Worm (Caenorhabditis elegans) whole organism, dauer: ENCODE data around the gene lgc-22.

ENCODE experiments used
- unc-62 ChIP-seq: sonication (generic microtip); optimal IDR thresholded peaks from 2 replicates; lab custom pipeline; 2017; ENCODE audit warnings: missing biosample characterization, missing genetic modification reagents, missing genetic modification characterization

lgc-22 gene

ce11 chrIV:4291174-4291573, 9.9 kb upstream of the lgc-22 start, which contains the start of gene F15E6.4:
Gene F15E6.4 (plus strand): TSS chrIV:4291474.
- no peak for TF ChIP-seq unc-62 (GFP tag; lab: Kevin White, UChicago)

- no peak for TF ChIP-seq unc-62 (GFP tag; lab: Kevin White, UChicago)
Measured at ce11 chrIV:4292569-4292968, 8.5 kb upstream of the lgc-22 start, which contains the start of gene F15E6.10. Gene F15E6.10 (plus strand): TSS chrIV:4292869.

ce11 chrIV:4294552-4294951, 6.6 kb upstream of the lgc-22 start, which contains the start of gene F15E6.3:
Gene F15E6.3 (plus strand): TSS chrIV:4294895.
- no peak for TF ChIP-seq unc-62 (GFP tag; lab: Kevin White, UChicago)

ce11 chrIV:4298983-4299382, 2.1 kb upstream of the lgc-22 start, which contains the start of gene F15E6.9:
Gene F15E6.9 (minus strand): TSS chrIV:4299083.
- no peak for TF ChIP-seq unc-62 (GFP tag; lab: Kevin White, UChicago)

- no peak for TF ChIP-seq unc-62 (GFP tag; lab: Kevin White, UChicago)
Measured at ce11 chrIV:4299994-4300393, 1.1 kb upstream of the lgc-22 start.

ce11 chrIV:4306317-4306716, 5.2 kb downstream of the lgc-22 start:
- TF ChIP-seq unc-62 (GFP tag; lab: Kevin White, UChicago), result no peak

- TF ChIP-seq unc-62 (GFP tag; lab: Kevin White, UChicago), result no peak
Measured at ce11 chrIV:4307227-4307946, 6.3 kb downstream of the lgc-22 start, which contains the start of gene set-9. Gene set-9 (plus strand): TSS chrIV:4307896.

- no peak for TF ChIP-seq unc-62 (GFP tag; lab: Kevin White, UChicago)
Measured at ce11 chrIV:4316813-4317408, 15.8 kb downstream of the lgc-22 start, which contains the start of gene Y24D9B.1. Gene Y24D9B.1 (plus strand): TSS chrIV:4317358.

- no peak for TF ChIP-seq unc-62 (GFP tag; lab: Kevin White, UChicago)
Measured at ce11 chrIV:4317638-4318037, 16.5 kb downstream of the lgc-22 start.

ce11 chrIV:4318056-4318455, 16.9 kb downstream of the lgc-22 start:
- TF ChIP-seq unc-62 (GFP tag; lab: Kevin White, UChicago), result no peak

- no peak for TF ChIP-seq unc-62 (GFP tag; lab: Kevin White, UChicago)
Measured at ce11 chrIV:4319473-4319872, 18.4 kb downstream of the lgc-22 start.

- no peak for TF ChIP-seq unc-62 (GFP tag; lab: Kevin White, UChicago)
Measured at ce11 chrIV:4326445-4326844, 25.3 kb downstream of the lgc-22 start, which contains the start of gene trpl-2. Gene trpl-2 (plus strand): TSS chrIV:4326654.

- no peak for TF ChIP-seq unc-62 (GFP tag; lab: Kevin White, UChicago)
Measured at ce11 chrIV:4336139-4336851, 35.2 kb downstream of the lgc-22 start, which contains the start of the genes W03B1.3 and oac-51. Gene W03B1.3 (minus strand): TSS chrIV:4336239. Gene oac-51 (plus strand): TSS chrIV:4336801.

- TF ChIP-seq unc-62 (GFP tag; lab: Kevin White, UChicago), result no peak
Measured at ce11 chrIV:4338217-4338616, 37.1 kb downstream of the lgc-22 start.

ce11 chrIV:4344828-4345227, 43.7 kb downstream of the lgc-22 start:
- TF ChIP-seq unc-62 (GFP tag; lab: Kevin White, UChicago), result no peak

ce11 chrIV:4346512-4346911, 45.4 kb downstream of the lgc-22 start, which contains the start of gene oac-52:
Gene oac-52 (minus strand): TSS chrIV:4346612.
- TF ChIP-seq unc-62 (GFP tag; lab: Kevin White, UChicago), result no peak
